Worm (Caenorhabditis elegans) whole organism, late embryonic: ENCODE results near the gene unc-103.

Source experiments
- ama-1 ChIP-seq: fragments of 150-350 bp; optimal IDR thresholded peaks from 2 replicates; lab custom pipeline; 2014
- ceh-34 ChIP-seq: sonication (generic microtip); optimal IDR thresholded peaks from 2 replicates; lab custom pipeline; 2016; ENCODE audit warnings: mild to moderate bottlenecking, missing genetic modification characterization, missing compliant biosample characterization
- dve-1 ChIP-seq: sonication (generic microtip); optimal IDR thresholded peaks from 2 replicates; lab custom pipeline; 2017; ENCODE audit warnings: antibody characterized with exemption, mild to moderate bottlenecking, missing genetic modification characterization, missing compliant biosample characterization
- elt-2 ChIP-seq: sonication (generic microtip); optimal IDR thresholded peaks from 2 replicates; lab custom pipeline; 2016; ENCODE audit warnings: missing genetic modification reagents, missing genetic modification characterization, missing compliant biosample characterization
- fax-1 ChIP-seq: sonication (generic microtip); optimal IDR thresholded peaks from 2 replicates; lab custom pipeline; 2016; ENCODE audit warnings: missing genotype, missing genetic modification characterization, missing compliant biosample characterization
- hlh-30 ChIP-seq: sonication (generic microtip); optimal IDR thresholded peaks from 2 replicates; lab custom pipeline; 2017; ENCODE audit warnings: antibody characterized with exemption, missing genetic modification characterization, missing compliant biosample characterization; ENCODE audit not compliant: insufficient read depth
- pat-9 ChIP-seq: fragments of 200-800 bp; sonication (Bioruptor generic); optimal IDR thresholded peaks from 2 replicates; lab custom pipeline; 2018; ENCODE audit warnings: mild to moderate bottlenecking, missing genetic modification characterization, moderate library complexity, missing compliant biosample characterization

ce11 chrIII:4113594-4113993, 1.6 kb upstream of the unc-103 start:
- TF ChIP-seq fax-1 (tag; lab: Kevin White, UChicago), result no peak
- no peak for TF ChIP-seq hlh-30 (tag; lab: Kevin White, UChicago)
- no peak for TF ChIP-seq ceh-34
- TF ChIP-seq dve-1, result no peak
- no peak for TF ChIP-seq ama-1
- TF ChIP-seq elt-2 (tag; lab: Kevin White, UChicago), result no peak
- no peak for TF ChIP-seq pat-9 (tag; lab: Kevin White, UChicago)
